Fruit fly (Drosophila melanogaster) whole organism, embryonic: ENCODE results near the gene mTerf3.

Experiments
- CG10366 ChIP-seq: fragments of 200-800 bp; sonication (Bioruptor generic); IDR thresholded peaks from 2 replicates; pipeline ENCODE4 v1.3.6; 2022; ENCODE audit warnings: missing biosample characterization, missing genetic modification characterization
- CG10462 ChIP-seq: fragments of 200-800 bp; sonication (Bioruptor generic); optimal IDR thresholded peaks from 2 replicates; lab custom pipeline; 2016; ENCODE audit warnings: missing biosample characterization, missing genetic modification characterization
- CG11093 ChIP-seq: fragments of 200-800 bp; sonication (Bioruptor generic); IDR thresholded peaks from 3 replicates; pipeline ENCODE4 v1.3.6; 2022; ENCODE audit warnings: missing biosample characterization, missing genetic modification characterization
- CG12104 ChIP-seq: fragments of 200-800 bp; sonication (Bioruptor generic); optimal IDR thresholded peaks from 3 replicates; lab custom pipeline; 2016; ENCODE audit warnings: missing biosample characterization, missing genetic modification characterization
- CG12744 ChIP-seq: fragments of 200-800 bp; sonication (Bioruptor generic); optimal IDR thresholded peaks from 2 replicates; lab custom pipeline; 2016; ENCODE audit warnings: missing biosample characterization, missing genetic modification characterization
- CG15269 ChIP-seq: fragments of 200-800 bp; sonication (Bioruptor generic); optimal IDR thresholded peaks from 2 replicates; lab custom pipeline; 2018; ENCODE audit warnings: missing biosample characterization, mild to moderate bottlenecking, missing genetic modification characterization, moderate library complexity
- CG2199 ChIP-seq: fragments of 200-800 bp; sonication (Bioruptor generic); IDR thresholded peaks from 3 replicates; pipeline ENCODE4 v1.3.6; 2022; ENCODE audit warnings: missing biosample characterization, missing genetic modification characterization
- CG30020 ChIP-seq: fragments of 200-800 bp; optimal IDR thresholded peaks from 2 replicates; lab custom pipeline; 2019; ENCODE audit warnings: missing biosample characterization, mild to moderate bottlenecking, missing genetic modification characterization, moderate library complexity
- CG31224 ChIP-seq: fragments of 200-800 bp; sonication (Bioruptor generic); IDR thresholded peaks from 2 replicates; pipeline ENCODE4 v1.3.6; 2022; ENCODE audit warnings: missing biosample characterization, missing genetic modification characterization
- CG31388 ChIP-seq: fragments of 200-800 bp; sonication (Bioruptor generic); optimal IDR thresholded peaks from 2 replicates; lab custom pipeline; 2016; ENCODE audit warnings: missing biosample characterization, missing genetic modification characterization
- CG4360 ChIP-seq: fragments of 200-800 bp; sonication (Bioruptor generic); IDR thresholded peaks from 2 replicates; pipeline ENCODE4 v1.3.6; 2022; ENCODE audit warnings: missing biosample characterization, missing genetic modification characterization
- CG6791 ChIP-seq: fragments of 200-800 bp; sonication (Bioruptor generic); IDR thresholded peaks from 3 replicates; pipeline ENCODE4 v1.3.6; 2022; ENCODE audit warnings: missing biosample characterization, missing genetic modification characterization; ENCODE audit not compliant: partially characterized antibody
- CG8290 ChIP-seq, 3 experiments: fragments of 200-800 bp; sonication (Bioruptor generic); optimal IDR thresholded peaks; 2 replicates each; lab custom pipeline; 2016 to 2019; ENCODE audit warnings: missing biosample characterization in 3 of 3, missing genetic modification characterization in 3 of 3, mild to moderate bottlenecking in 2 of 3, moderate library complexity in 1 of 3
- D19B ChIP-seq: fragments of 200-800 bp; sonication (Bioruptor generic); optimal IDR thresholded peaks from 2 replicates; lab custom pipeline; 2017; ENCODE audit warnings: missing biosample characterization, mild to moderate bottlenecking, missing genetic modification characterization
- Dek ChIP-seq: fragments of 200-800 bp; sonication (Bioruptor generic); optimal IDR thresholded peaks from 3 replicates; lab custom pipeline; 2019; ENCODE audit warnings: missing biosample characterization, mild to moderate bottlenecking, missing genetic modification characterization, moderate library complexity
- Dfd ChIP-seq, 2 experiments: fragments of >200 bp; optimal IDR thresholded peaks; 2 replicates each; lab custom pipeline; 2017; ENCODE audit warnings: missing biosample characterization in 2 of 2, missing genetic modification characterization in 2 of 2
- Ets97D ChIP-seq: fragments of 200-800 bp; sonication (Bioruptor generic); optimal IDR thresholded peaks from 3 replicates; lab custom pipeline; 2016; ENCODE audit warnings: missing biosample characterization, missing genetic modification characterization
- HLH54F ChIP-seq: fragments of 200-800 bp; sonication (Bioruptor generic); optimal IDR thresholded peaks from 3 replicates; lab custom pipeline; 2016; ENCODE audit warnings: missing biosample characterization, missing genetic modification characterization
- HmgD ChIP-seq: fragments of 200-800 bp; sonication (Bioruptor generic); optimal IDR thresholded peaks from 3 replicates; lab custom pipeline; 2016; ENCODE audit warnings: missing biosample characterization, missing genetic modification characterization
- Lpt ChIP-seq: fragments of >200 bp; optimal IDR thresholded peaks from 2 replicates; lab custom pipeline; 2018; ENCODE audit warnings: missing biosample characterization, missing genetic modification characterization
- Myb ChIP-seq: fragments of 200-800 bp; sonication (Bioruptor generic); optimal IDR thresholded peaks from 2 replicates; lab custom pipeline; 2016; ENCODE audit warnings: missing biosample characterization, missing genetic modification characterization
- NFAT ChIP-seq: fragments of 200-800 bp; sonication (Bioruptor generic); IDR thresholded peaks from 2 replicates; pipeline ENCODE4 v1.3.6; 2022; ENCODE audit warnings: missing biosample characterization, missing genetic modification characterization
- Oli ChIP-seq: fragments of 200-800 bp; sonication (Bioruptor generic); optimal IDR thresholded peaks from 2 replicates; lab custom pipeline; 2018; ENCODE audit warnings: missing biosample characterization, mild to moderate bottlenecking, missing genetic modification characterization, moderate library complexity
- TFAM ChIP-seq: fragments of 200-800 bp; sonication (Bioruptor generic); optimal IDR thresholded peaks from 2 replicates; lab custom pipeline; 2017; ENCODE audit warnings: missing biosample characterization, missing genetic modification characterization, inconsistent platforms
- ash1 ChIP-seq: fragments of 200-800 bp; sonication (Bioruptor generic); optimal IDR thresholded peaks from 2 replicates; lab custom pipeline; 2018; ENCODE audit warnings: missing biosample characterization, mild to moderate bottlenecking, missing genetic modification characterization
- bcd ChIP-seq: fragments of 200-800 bp; sonication (Bioruptor generic); optimal IDR thresholded peaks from 2 replicates; lab custom pipeline; 2017; ENCODE audit warnings: missing biosample characterization, mild to moderate bottlenecking, missing genetic modification characterization
- crc ChIP-seq: fragments of 200-800 bp; sonication (Bioruptor generic); optimal IDR thresholded peaks from 2 replicates; lab custom pipeline; 2016; ENCODE audit warnings: missing biosample characterization, missing genetic modification characterization
- cwo ChIP-seq: fragments of 200-800 bp; sonication (Bioruptor generic); optimal IDR thresholded peaks from 3 replicates; lab custom pipeline; 2017; ENCODE audit warnings: missing biosample characterization, missing genetic modification characterization, mild to moderate bottlenecking, moderate library complexity, missing genetic modification reagents
- gem ChIP-seq: fragments of 200-800 bp; sonication (Bioruptor generic); optimal IDR thresholded peaks from 2 replicates; lab custom pipeline; 2019; ENCODE audit warnings: missing biosample characterization, mild to moderate bottlenecking, missing genetic modification characterization, moderate library complexity
- gsb ChIP-seq: fragments of 200-800 bp; sonication (Bioruptor generic); IDR thresholded peaks from 2 replicates; pipeline ENCODE4 v1.3.6; 2022; ENCODE audit warnings: missing biosample characterization, missing genetic modification characterization
- hb ChIP-seq: fragments of 200-800 bp; sonication (Bioruptor generic); IDR thresholded peaks from 3 replicates; pipeline ENCODE4 v1.3.6; 2022; ENCODE audit warnings: missing biosample characterization, missing genetic modification characterization; ENCODE audit not compliant: partially characterized antibody
- hbn ChIP-seq: fragments of 200-800 bp; sonication (Bioruptor generic); IDR thresholded peaks from 2 replicates; pipeline ENCODE4 v1.3.6; 2022; ENCODE audit warnings: missing biosample characterization, missing genetic modification characterization; ENCODE audit not compliant: partially characterized antibody
- her ChIP-seq: fragments of 200-800 bp; sonication (Bioruptor generic); optimal IDR thresholded peaks from 2 replicates; lab custom pipeline; 2016; ENCODE audit warnings: missing biosample characterization, missing genetic modification characterization
- insv ChIP-seq, 2 experiments: fragments of 200-800 bp; sonication (Bioruptor generic); optimal IDR thresholded peaks; 3 replicates each; lab custom pipeline; 2016 to 2018; ENCODE audit warnings: missing biosample characterization in 2 of 2, missing genetic modification characterization in 2 of 2
- jigr1 ChIP-seq: fragments of 200-800 bp; sonication (Bioruptor generic); IDR thresholded peaks from 3 replicates; pipeline ENCODE4 v1.3.6; 2022; ENCODE audit warnings: missing biosample characterization, missing genetic modification characterization
- kni ChIP-seq: fragments of 200-800 bp; sonication (Bioruptor generic); optimal IDR thresholded peaks from 3 replicates; lab custom pipeline; 2017; ENCODE audit warnings: mild to moderate bottlenecking, missing biosample characterization, missing genetic modification reagents, missing genetic modification characterization
- lola ChIP-seq, 3 experiments: fragments of >200 bp in 2 of 3; fragments of 200-800 bp in 1 of 3; sonication (Bioruptor generic) in 1 of 3; optimal IDR thresholded peaks; 2 replicates each; lab custom pipeline; 2017 to 2019; ENCODE audit warnings: missing biosample characterization in 3 of 3, missing genetic modification characterization in 3 of 3, mild to moderate bottlenecking in 1 of 3, moderate library complexity in 1 of 3
- lov ChIP-seq, 2 experiments: fragments of 200-800 bp in 1 of 2; fragments of >200 bp in 1 of 2; sonication (Bioruptor generic) in 1 of 2; IDR thresholded peaks in 1 of 2; optimal IDR thresholded peaks in 1 of 2; 2 replicates in 1 of 2; 3 replicates in 1 of 2; pipeline versions ENCODE4 v1.3.6 to Lab custom; 2017 to 2022; ENCODE audit warnings: missing biosample characterization in 1 of 2, missing genetic modification characterization in 1 of 2
- luna ChIP-seq: fragments of 200-800 bp; sonication (Bioruptor generic); optimal IDR thresholded peaks from 2 replicates; lab custom pipeline; 2016; ENCODE audit warnings: missing biosample characterization, missing genetic modification characterization
- mirr ChIP-seq: fragments of 200-800 bp; sonication (Bioruptor generic); optimal IDR thresholded peaks from 3 replicates; lab custom pipeline; 2018; ENCODE audit warnings: missing biosample characterization, mild to moderate bottlenecking, missing genetic modification characterization
- pita ChIP-seq: fragments of 200-800 bp; sonication (Bioruptor generic); optimal IDR thresholded peaks from 2 replicates; lab custom pipeline; 2017; ENCODE audit warnings: missing biosample characterization, mild to moderate bottlenecking, missing genetic modification characterization
- scrt ChIP-seq: fragments of 200-800 bp; sonication (Bioruptor generic); optimal IDR thresholded peaks from 2 replicates; lab custom pipeline; 2018; ENCODE audit warnings: missing biosample characterization, mild to moderate bottlenecking, missing genetic modification characterization, moderate library complexity
- seq ChIP-seq: fragments of 200-800 bp; sonication (Bioruptor generic); IDR thresholded peaks from 2 replicates; pipeline ENCODE4 v1.3.6; 2022; ENCODE audit warnings: missing biosample characterization, missing genetic modification characterization
- sima ChIP-seq: fragments of 200-800 bp; sonication (Bioruptor generic); optimal IDR thresholded peaks from 2 replicates; lab custom pipeline; 2016; ENCODE audit warnings: missing biosample characterization, missing genetic modification characterization
- tio ChIP-seq: fragments of 200-800 bp; sonication (Bioruptor generic); optimal IDR thresholded peaks from 2 replicates; lab custom pipeline; 2017; ENCODE audit warnings: missing biosample characterization, missing genetic modification characterization, inconsistent platforms
- ttk ChIP-seq: fragments of 200-800 bp; sonication (Bioruptor generic); IDR thresholded peaks from 2 replicates; pipeline ENCODE4 v2.1.2; 2022; ENCODE audit warnings: missing biosample characterization, missing genetic modification characterization
- unpg ChIP-seq: fragments of 200-800 bp; sonication (Bioruptor generic); optimal IDR thresholded peaks from 3 replicates; lab custom pipeline; 2018; ENCODE audit warnings: missing biosample characterization, mild to moderate bottlenecking, missing genetic modification characterization, moderate library complexity
- zen ChIP-seq: fragments of 200-800 bp; sonication (Bioruptor generic); optimal IDR thresholded peaks from 3 replicates; lab custom pipeline; 2018; ENCODE audit warnings: missing biosample characterization, mild to moderate bottlenecking, missing genetic modification characterization, moderate library complexity

mTerf3 gene

dm6 chr3L:20471499-20472313 is 48.9 kb downstream of the mTerf3 start (continued):
- TF ChIP-seq CG8290 (GFP tag; optimal IDR thresholded peaks at IDR 0.05; lab: Kevin White, UChicago) = peak; percentile 59
- peak in 1 of 2 experiments; percentile 87 for TF ChIP-seq CG8290 (tag; optimal IDR thresholded peaks at IDR 0.05; lab: Kevin White, UChicago)
- peak; percentile 68 for TF ChIP-seq CG12744 (GFP tag; lab: Kevin White, UChicago)
- peak; percentile 21; the same call in 1 of the 2 replicates for TF ChIP-seq CG4360 (GFP tag; lab: Robert Waterston, UW)
- TF ChIP-seq CG10462 = peak; percentile 41
- no peak for TF ChIP-seq lov (optimal IDR thresholded peaks at IDR 0.05; lab: Kevin White, UChicago)
- no peak for TF ChIP-seq lov (GFP tag; IDR thresholded peaks at IDR 0.05; lab: Robert Waterston, UW)
- TF ChIP-seq hbn = no peak
- peak; percentile 17 for TF ChIP-seq tio (GFP tag; lab: Kevin White, UChicago)
- TF ChIP-seq TFAM (GFP tag; lab: Kevin White, UChicago) = peak; percentile 54
- TF ChIP-seq cwo = no peak
- TF ChIP-seq gsb (GFP tag; lab: Robert Waterston, UW) = no peak
- peak; percentile 72 for TF ChIP-seq her (GFP tag; lab: Kevin White, UChicago)
- no peak for TF ChIP-seq Dfd (GFP tag; optimal IDR thresholded peaks at IDR 0.05; lab: Kevin White, UChicago)
- peak; percentile 44 for TF ChIP-seq gem
- TF ChIP-seq CG12104 (GFP tag; lab: Kevin White, UChicago) = no peak
- peak; percentile 17 for TF ChIP-seq unpg (GFP tag; lab: Kevin White, UChicago)
- peak; percentile 1 for TF ChIP-seq scrt (GFP tag; lab: Kevin White, UChicago)
- TF ChIP-seq CG6791 (GFP tag; lab: Robert Waterston, UW) = no peak
- no peak for TF ChIP-seq Oli (tag; lab: Kevin White, UChicago)
- peak; percentile 66 for TF ChIP-seq mirr
- TF ChIP-seq hb (GFP tag; lab: Robert Waterston, UW) = no peak
- TF ChIP-seq Dek (tag; lab: Kevin White, UChicago) = no peak
- 0 out of 3 replicates have a peak, but pooled peaks have one; percentile 35 for TF ChIP-seq CG2199
- TF ChIP-seq pita (GFP tag; lab: Kevin White, UChicago) = no peak
- no peak for TF ChIP-seq ash1 (GFP tag; lab: Kevin White, UChicago)
- no peak for TF ChIP-seq CG15269 (tag; lab: Kevin White, UChicago)
- no peak for TF ChIP-seq NFAT (GFP tag; lab: Robert Waterston, UW)
- peak; percentile 0 for TF ChIP-seq crc (GFP tag; lab: Kevin White, UChicago)
- no peak for TF ChIP-seq Lpt (GFP tag; lab: Kevin White, UChicago)
- no peak for TF ChIP-seq sima
- no peak for TF ChIP-seq CG31388 (GFP tag; lab: Kevin White, UChicago)
- no peak for TF ChIP-seq D19B (GFP tag; lab: Kevin White, UChicago)
- no peak for TF ChIP-seq Ets97D (GFP tag; lab: Kevin White, UChicago)
- peak; percentile 5 for TF ChIP-seq luna
- TF ChIP-seq ttk (GFP tag; lab: Robert Waterston, UW) = no peak
- TF ChIP-seq lola (GFP tag; optimal IDR thresholded peaks at IDR 0.05; lab: Kevin White, UChicago) = peak in 1 of 3 experiments; percentile 49
- TF ChIP-seq Myb (GFP tag; lab: Kevin White, UChicago) = peak; percentile 35
- no peak for TF ChIP-seq insv (GFP tag; optimal IDR thresholded peaks at IDR 0.05; lab: Kevin White, UChicago)
- TF ChIP-seq seq (GFP tag; lab: Robert Waterston, UW) = no peak
- TF ChIP-seq CG31224 = no peak
- no peak for TF ChIP-seq CG10366 (GFP tag; lab: Robert Waterston, UW)
- TF ChIP-seq HmgD (GFP tag; lab: Kevin White, UChicago) = no peak
- TF ChIP-seq jigr1 (GFP tag; lab: Robert Waterston, UW) = no peak
- no peak for TF ChIP-seq CG30020 (tag; lab: Kevin White, UChicago)
- TF ChIP-seq CG11093 (GFP tag; lab: Robert Waterston, UW) = no peak
- TF ChIP-seq zen = peak; percentile 25
- peak; percentile 41 for TF ChIP-seq bcd (GFP tag; lab: Kevin White, UChicago)
- TF ChIP-seq HLH54F (GFP tag; lab: Kevin White, UChicago) = peak; percentile 34
- TF ChIP-seq kni = peak; percentile 64
